Fruit fly (Drosophila melanogaster) whole organism, pupa: ENCODE results near the gene Agpat2.

ENCODE experiments used
- CG10348 ChIP-seq: fragments of 200-800 bp; sonication (Bioruptor generic); IDR thresholded peaks from 2 replicates; pipeline ENCODE4 v1.3.6; 2022; ENCODE audit warnings: missing biosample characterization, missing genetic modification characterization
- CG12605 ChIP-seq: fragments of 200-800 bp; sonication (Bioruptor generic); IDR thresholded peaks from 2 replicates; pipeline ENCODE4 v1.3.6; 2022; ENCODE audit warnings: missing biosample characterization, missing genetic modification characterization
- CG8159 ChIP-seq: fragments of 200-800 bp; sonication (Bioruptor generic); optimal IDR thresholded peaks from 3 replicates; lab custom pipeline; 2018; ENCODE audit warnings: missing biosample characterization, mild to moderate bottlenecking, missing genetic modification characterization, moderate library complexity
- EcR ChIP-seq: fragments of 200-800 bp; sonication (Bioruptor generic); optimal IDR thresholded peaks from 3 replicates; lab custom pipeline; 2019; ENCODE audit warnings: missing biosample characterization, missing genetic modification characterization, mild to moderate bottlenecking, moderate library complexity, missing genetic modification reagents
- Ets98B ChIP-seq: fragments of 200-800 bp; sonication (Bioruptor generic); IDR thresholded peaks from 2 replicates; pipeline ENCODE4 v1.3.6; 2022; ENCODE audit warnings: missing biosample characterization, missing genetic modification characterization
- Pif1B ChIP-seq: fragments of 200-800 bp; sonication (Bioruptor generic); optimal IDR thresholded peaks from 3 replicates; lab custom pipeline; 2016; ENCODE audit warnings: missing biosample characterization, missing genetic modification characterization
- Snoo ChIP-seq: fragments of 200-800 bp; sonication (Bioruptor generic); optimal IDR thresholded peaks from 3 replicates; lab custom pipeline; 2017; ENCODE audit warnings: missing biosample characterization, mild to moderate bottlenecking, missing genetic modification characterization, inconsistent platforms
- fd96Ca ChIP-seq: fragments of 200-800 bp; sonication (Bioruptor generic); IDR thresholded peaks from 3 replicates; pipeline ENCODE4 v1.3.6; 2022; ENCODE audit warnings: missing biosample characterization, missing genetic modification characterization
- rn ChIP-seq: fragments of 200-800 bp; sonication (Bioruptor generic); IDR thresholded peaks from 2 replicates; pipeline ENCODE4 v1.3.6; 2022; ENCODE audit warnings: missing biosample characterization, missing genetic modification characterization

DNA sequence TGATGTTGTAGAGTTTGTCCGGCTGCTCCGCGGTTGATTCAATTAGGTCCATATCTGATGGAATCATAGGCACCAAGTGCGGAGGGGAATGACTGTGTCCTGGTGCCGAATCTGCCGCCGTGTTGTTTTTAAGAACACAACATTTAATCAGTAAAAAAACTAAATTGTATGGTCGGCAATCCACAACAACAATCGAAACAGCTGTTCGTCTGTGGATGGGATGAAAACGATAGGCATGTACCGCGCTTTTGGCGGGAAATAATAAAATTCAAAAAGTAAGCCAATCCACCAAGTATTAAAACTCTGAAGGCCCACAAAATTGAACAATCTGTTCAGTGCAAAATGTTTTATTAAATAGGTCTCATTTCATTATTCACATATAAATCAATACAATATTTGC lies 14.4 kb downstream of the Agpat2 start, which contains the start of gene Aasdh:
- TF ChIP-seq Snoo (tag; lab: Kevin White, UChicago) = no peak
- TF ChIP-seq CG10348 (GFP tag; lab: Robert Waterston, UW) = no peak
- TF ChIP-seq EcR (GFP tag; lab: Kevin White, UChicago) = no peak
- TF ChIP-seq fd96Ca = no peak
- no peak for TF ChIP-seq Ets98B
- no peak for TF ChIP-seq CG12605 (GFP tag; lab: Robert Waterston, UW)
- no peak for TF ChIP-seq Pif1B (GFP tag; lab: Kevin White, UChicago)
- TF ChIP-seq CG8159 (tag; lab: Kevin White, UChicago) = no peak
- no peak for TF ChIP-seq rn (GFP tag; lab: Robert Waterston, UW)
